Worm (Caenorhabditis elegans): ENCODE measurements around the gene kel-10.

ce11 chrIII:10097981-10098380, 3.3 kb downstream of the kel-10 start, which contains the start of gene spop-1:
- TF ChIP-seq W03F9.2 (tag; optimal IDR thresholded peaks at IDR 0.05) (no peak), him-1 (tag; optimal IDR thresholded peaks at IDR 0.05) (no peak), dao-5 (tag; optimal IDR thresholded peaks at IDR 0.05) (no peak)

All from whole organism, L4/young adult.